Fruit fly (Drosophila melanogaster): ENCODE results near the gene CG7102.

CG7102 gene

DNA sequence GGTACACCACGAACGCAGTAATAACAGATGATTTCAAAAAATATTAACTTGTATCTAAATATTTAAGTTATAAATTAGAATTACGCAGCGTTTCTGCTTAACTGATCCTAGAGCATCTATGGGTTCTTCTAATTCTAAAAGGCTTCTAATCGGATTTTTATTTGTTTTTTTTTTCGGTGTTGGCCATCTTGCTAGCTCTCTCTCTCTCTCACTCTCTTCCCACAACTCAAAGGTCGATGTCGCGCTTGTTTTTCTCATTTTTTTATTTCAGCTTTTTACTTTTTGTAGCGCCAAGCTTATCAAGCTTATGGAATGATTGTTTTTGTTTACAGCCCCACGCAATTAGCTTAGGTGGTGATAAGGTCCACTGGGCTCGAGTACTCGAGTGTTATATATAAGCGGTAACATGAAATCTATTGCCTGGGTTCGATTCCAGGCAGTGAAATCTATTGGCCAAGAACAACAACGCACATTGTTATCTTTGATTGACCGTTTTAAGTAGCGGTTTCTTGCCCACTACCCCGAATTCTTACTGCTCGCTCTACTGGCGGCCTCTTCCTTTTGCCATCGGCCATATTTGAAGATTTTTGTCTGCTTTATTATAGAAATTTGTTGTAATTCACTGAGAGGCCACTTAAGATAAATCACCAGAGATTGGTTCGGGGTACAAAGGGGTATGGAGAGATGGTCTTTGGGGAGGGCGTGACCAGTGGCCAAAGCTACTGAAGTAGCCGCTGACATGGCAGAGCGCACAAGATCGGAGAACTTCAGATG is 39.2 kb upstream of the CG7102 start:
- TF ChIP-seq Hr96 (GFP tag; optimal IDR thresholded peaks at IDR 0.05) (peak; percentile 69), tj (GFP tag; optimal IDR thresholded peaks at IDR 0.05) (peak; percentile 40), CG11617 (GFP tag; optimal IDR thresholded peaks at IDR 0.05) (peak; percentile 59), bab1 (GFP tag; optimal IDR thresholded peaks at IDR 0.05) (no peak), CG5204 (GFP tag; optimal IDR thresholded peaks at IDR 0.05) (peak; percentile 51), CG7101 (tag; optimal IDR thresholded peaks at IDR 0.05) (peak; percentile 6), Clk (GFP tag; optimal IDR thresholded peaks at IDR 0.05) (no peak), toe (GFP tag; optimal IDR thresholded peaks at IDR 0.05) (peak; percentile 62), cic (GFP tag; optimal IDR thresholded peaks at IDR 0.05) (peak; percentile 81), kay (GFP tag; ENCODE audit: borderline replicate concordance) (peak; percentile 97), CG33017 (tag; optimal IDR thresholded peaks at IDR 0.05) (peak; percentile 63), CG14711 (tag; optimal IDR thresholded peaks at IDR 0.05) (peak; percentile 17), CG1620 (GFP tag; optimal IDR thresholded peaks at IDR 0.05) (no peak), ovo (GFP tag; optimal IDR thresholded peaks at IDR 0.05) (no peak), CG7045 (GFP tag; optimal IDR thresholded peaks at IDR 0.05) (peak; percentile 75), pad (GFP tag; optimal IDR thresholded peaks at IDR 0.05) (no peak), cnc (optimal IDR thresholded peaks at IDR 0.05) (no peak), Mnt (GFP tag; optimal IDR thresholded peaks at IDR 0.05) (peak; percentile 15), CG12768 (GFP tag; optimal IDR thresholded peaks at IDR 0.05) (peak; percentile 91)

DNA sequence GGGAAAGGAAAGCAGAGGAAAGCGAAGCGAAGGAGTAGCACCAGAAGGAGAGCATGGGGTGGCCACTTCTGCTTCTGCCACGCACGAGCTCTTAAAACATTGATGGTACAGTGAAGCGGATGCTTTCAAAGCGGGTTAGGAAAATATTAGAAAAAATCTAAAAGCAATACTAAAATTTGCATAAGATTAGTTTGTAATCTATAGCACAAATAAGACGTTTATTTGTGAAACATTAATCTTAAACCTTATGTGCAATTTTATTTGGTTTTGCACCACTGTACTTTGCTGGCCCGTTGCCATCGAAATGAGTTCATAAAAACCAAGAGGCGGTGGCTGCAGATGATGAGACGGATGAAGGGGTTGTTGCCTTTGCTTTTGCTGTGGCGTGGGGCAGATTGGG is 38.1 kb upstream of the CG7102 start:
- TF ChIP-seq CG5204 (GFP tag; optimal IDR thresholded peaks at IDR 0.05), result peak; percentile 20
- peak; percentile 34 for TF ChIP-seq CG7101 (tag; optimal IDR thresholded peaks at IDR 0.05)
- TF ChIP-seq CG33017 (tag; optimal IDR thresholded peaks at IDR 0.05), result peak; percentile 56
- no peak for TF ChIP-seq pad (GFP tag; optimal IDR thresholded peaks at IDR 0.05)
- TF ChIP-seq bab1 (GFP tag; optimal IDR thresholded peaks at IDR 0.05), result no peak
- no peak for TF ChIP-seq Hr96 (GFP tag; optimal IDR thresholded peaks at IDR 0.05)
- no peak for TF ChIP-seq toe (GFP tag; optimal IDR thresholded peaks at IDR 0.05)
- TF ChIP-seq CG14711 (tag; optimal IDR thresholded peaks at IDR 0.05), result peak; percentile 35
- TF ChIP-seq tj (GFP tag; optimal IDR thresholded peaks at IDR 0.05), result no peak
- TF ChIP-seq CG12768 (GFP tag; optimal IDR thresholded peaks at IDR 0.05), result peak; percentile 36
- no peak for TF ChIP-seq Crg-1 (GFP tag; optimal IDR thresholded peaks at IDR 0.05)

DNA sequence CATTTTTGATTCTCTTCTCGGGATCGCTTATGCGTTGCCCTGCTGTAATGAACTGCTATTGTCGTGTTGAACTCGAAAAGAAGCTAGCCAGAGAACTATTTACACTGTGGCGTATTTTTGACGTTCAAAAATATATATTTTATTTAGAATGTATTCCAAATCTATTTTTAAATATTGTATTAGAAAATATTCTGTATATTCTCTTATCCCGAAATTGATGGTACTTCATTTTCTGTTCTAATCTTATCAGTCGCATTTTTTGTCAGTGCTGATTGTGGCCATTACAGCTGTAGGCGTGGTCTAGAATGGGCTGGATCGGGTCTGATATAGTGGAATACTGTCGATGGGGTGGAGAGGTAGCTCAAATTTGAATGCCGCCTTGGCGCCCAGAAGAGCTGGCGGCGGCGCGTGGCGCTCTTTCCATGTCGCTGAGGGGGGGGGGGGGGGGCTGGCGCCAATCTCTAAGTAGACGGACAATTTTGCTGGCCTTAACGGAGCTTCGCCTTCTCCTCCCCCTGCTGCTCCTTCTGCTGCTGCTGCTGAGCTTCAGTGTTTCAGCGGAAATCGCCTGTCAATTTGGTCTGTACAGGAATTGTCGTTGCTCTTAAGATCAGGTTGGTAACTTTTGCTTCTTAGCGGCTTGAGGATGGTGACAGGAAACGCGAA is 36.5 kb upstream of the CG7102 start:
- no peak for TF ChIP-seq CG33017 (tag; optimal IDR thresholded peaks at IDR 0.05)
- TF ChIP-seq bab1 (GFP tag; optimal IDR thresholded peaks at IDR 0.05), result no peak
- TF ChIP-seq Clk (GFP tag; optimal IDR thresholded peaks at IDR 0.05), result no peak
- TF ChIP-seq CG11617 (GFP tag; optimal IDR thresholded peaks at IDR 0.05), result no peak
- TF ChIP-seq cic (GFP tag; optimal IDR thresholded peaks at IDR 0.05), result no peak
- TF ChIP-seq ovo (GFP tag; optimal IDR thresholded peaks at IDR 0.05), result no peak
- no peak for TF ChIP-seq CG7045 (GFP tag; optimal IDR thresholded peaks at IDR 0.05)
- TF ChIP-seq Hr96 (GFP tag; optimal IDR thresholded peaks at IDR 0.05), result no peak

DNA sequence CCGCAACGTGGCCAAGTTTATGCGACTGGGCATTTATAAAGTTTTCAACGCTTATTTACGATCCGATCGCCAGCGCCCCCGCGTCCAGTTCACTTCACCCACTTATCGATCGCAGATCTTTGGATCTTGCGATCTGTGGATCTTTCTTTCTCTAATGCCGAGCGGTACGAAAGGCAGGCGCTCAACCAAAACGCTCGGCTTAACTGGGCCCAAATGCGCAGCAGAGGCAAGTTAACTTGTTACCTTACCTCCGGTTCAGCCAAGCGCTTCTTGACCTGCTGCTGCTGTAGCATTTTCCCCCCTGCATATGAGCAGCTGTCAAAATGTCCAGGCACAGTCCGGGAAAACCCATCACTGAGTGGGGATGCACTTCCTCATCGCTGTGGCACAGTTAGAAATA is 34.8 kb upstream of the CG7102 start:
- TF ChIP-seq CG12768 (GFP tag; optimal IDR thresholded peaks at IDR 0.05), result no peak
- no peak for TF ChIP-seq toe (GFP tag; optimal IDR thresholded peaks at IDR 0.05)
- TF ChIP-seq CG7101 (tag; optimal IDR thresholded peaks at IDR 0.05), result no peak
- no peak for TF ChIP-seq bab1 (GFP tag; optimal IDR thresholded peaks at IDR 0.05)
- no peak for TF ChIP-seq Clk (GFP tag; optimal IDR thresholded peaks at IDR 0.05)

DNA sequence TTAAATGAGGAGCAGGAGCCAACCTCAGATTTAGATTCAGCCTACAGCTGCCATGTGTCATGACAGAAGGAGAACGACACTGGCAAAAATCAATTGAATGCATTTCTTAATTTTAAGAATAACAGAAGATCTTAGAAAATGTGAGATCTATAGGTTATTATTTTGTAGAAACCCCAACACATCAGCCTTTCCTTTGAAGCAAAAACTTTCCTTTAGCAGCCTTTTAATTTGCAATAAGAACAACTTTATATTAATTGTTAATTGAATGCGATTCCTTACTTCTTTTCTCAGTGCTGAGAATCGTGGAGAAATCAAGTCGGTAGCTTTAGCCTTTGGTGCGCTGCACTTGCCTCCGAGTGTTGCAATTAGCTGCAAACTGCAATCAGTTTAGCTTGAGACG is 33.3 kb upstream of the CG7102 start:
- no peak for TF ChIP-seq Mnt (GFP tag; optimal IDR thresholded peaks at IDR 0.05)
- TF ChIP-seq pad (GFP tag; optimal IDR thresholded peaks at IDR 0.05), result no peak
- no peak for TF ChIP-seq Clk (GFP tag; optimal IDR thresholded peaks at IDR 0.05)
- no peak for TF ChIP-seq CG14711 (tag; optimal IDR thresholded peaks at IDR 0.05)
- TF ChIP-seq cic (GFP tag; optimal IDR thresholded peaks at IDR 0.05), result no peak
- no peak for TF ChIP-seq Hr96 (GFP tag; optimal IDR thresholded peaks at IDR 0.05)
- no peak for TF ChIP-seq CG7045 (GFP tag; optimal IDR thresholded peaks at IDR 0.05)
- TF ChIP-seq CG11617 (GFP tag; optimal IDR thresholded peaks at IDR 0.05), result no peak
- TF ChIP-seq CG5204 (GFP tag; optimal IDR thresholded peaks at IDR 0.05), result no peak
- no peak for TF ChIP-seq bab1 (GFP tag; optimal IDR thresholded peaks at IDR 0.05)
- TF ChIP-seq ovo (GFP tag; optimal IDR thresholded peaks at IDR 0.05), result no peak
- no peak for TF ChIP-seq CG12768 (GFP tag; optimal IDR thresholded peaks at IDR 0.05)
- TF ChIP-seq kay (GFP tag; ENCODE audit: borderline replicate concordance), result no peak
- TF ChIP-seq tj (GFP tag; optimal IDR thresholded peaks at IDR 0.05), result no peak
- no peak for TF ChIP-seq toe (GFP tag; optimal IDR thresholded peaks at IDR 0.05)
- no peak for TF ChIP-seq CG33017 (tag; optimal IDR thresholded peaks at IDR 0.05)
- no peak for TF ChIP-seq CG1620 (GFP tag; optimal IDR thresholded peaks at IDR 0.05)
- no peak for TF ChIP-seq Crg-1 (GFP tag; optimal IDR thresholded peaks at IDR 0.05)
- TF ChIP-seq cnc (optimal IDR thresholded peaks at IDR 0.05), result no peak
- TF ChIP-seq CG7101 (tag; optimal IDR thresholded peaks at IDR 0.05), result no peak

DNA sequence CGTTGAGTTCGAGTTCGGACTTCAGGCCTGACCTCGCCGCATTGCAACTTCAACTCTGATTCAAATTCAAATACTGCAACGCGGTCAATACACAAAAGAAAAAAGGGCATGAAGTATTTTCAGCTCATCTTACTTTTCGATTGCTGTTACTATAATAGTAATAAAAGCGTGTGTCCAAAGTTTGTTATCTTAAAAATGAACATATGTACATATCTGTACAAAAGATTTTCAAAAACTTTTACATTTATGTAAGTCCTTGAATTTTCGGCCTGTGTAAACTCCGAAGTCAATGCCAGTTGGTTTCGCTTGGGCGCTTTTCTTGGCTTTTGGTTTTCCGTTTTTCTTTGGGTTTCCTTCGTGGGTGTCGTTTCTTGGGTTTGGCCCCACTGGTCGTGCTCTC is 31.5 kb upstream of the CG7102 start:
- TF ChIP-seq CG12768 (GFP tag; optimal IDR thresholded peaks at IDR 0.05) (no peak), CG7101 (tag; optimal IDR thresholded peaks at IDR 0.05) (no peak), tj (GFP tag; optimal IDR thresholded peaks at IDR 0.05) (no peak), CG5204 (GFP tag; optimal IDR thresholded peaks at IDR 0.05) (no peak), pad (GFP tag; optimal IDR thresholded peaks at IDR 0.05) (no peak), cnc (optimal IDR thresholded peaks at IDR 0.05) (no peak), Clk (GFP tag; optimal IDR thresholded peaks at IDR 0.05) (no peak), bab1 (GFP tag; optimal IDR thresholded peaks at IDR 0.05) (no peak), CG1620 (GFP tag; optimal IDR thresholded peaks at IDR 0.05) (no peak), CG11617 (GFP tag; optimal IDR thresholded peaks at IDR 0.05) (no peak), Hr96 (GFP tag; optimal IDR thresholded peaks at IDR 0.05) (no peak), toe (GFP tag; optimal IDR thresholded peaks at IDR 0.05) (no peak), CG14711 (tag; optimal IDR thresholded peaks at IDR 0.05) (no peak), CG7045 (GFP tag; optimal IDR thresholded peaks at IDR 0.05) (no peak), ovo (GFP tag; optimal IDR thresholded peaks at IDR 0.05) (no peak)
